Worm (Caenorhabditis elegans) whole organism, L4 larva: ENCODE measurements around the gene fipr-18.

Source experiments
- egl-27 ChIP-seq: sonication (generic microtip); optimal IDR thresholded peaks from 3 replicates; lab custom pipeline; 2017; ENCODE audit warnings: missing biosample characterization, missing genetic modification reagents, missing genetic modification characterization
- pha-4 ChIP-seq, 2 experiments: fragments of 150-350 bp in 1 of 2; fragments of 200-800 bp in 1 of 2; sonication (Bioruptor generic) in 1 of 2; IDR thresholded peaks in 1 of 2; optimal IDR thresholded peaks in 1 of 2; 2 replicates each; pipeline versions ENCODE4 v1.3.6 to Lab custom; 2014 to 2022; ENCODE audit warnings: missing genetic modification characterization in 2 of 2, missing genetic modification reagents in 2 of 2, missing biosample characterization in 1 of 2, missing compliant biosample characterization in 1 of 2

- TF ChIP-seq pha-4 (GFP tag; IDR thresholded peaks at IDR 0.05; lab: Robert Waterston, UW), result no peak
- TF ChIP-seq pha-4 (tag; optimal IDR thresholded peaks at IDR 0.05; lab: Kevin White, UChicago), result peak; percentile 52
- TF ChIP-seq egl-27 (tag; lab: Kevin White, UChicago), result no peak
Measured at ce11 chrIII:7463438-7464008, 4.4 kb downstream of the fipr-18 start, which contains the start of gene H14A12.3.
